Fruit fly (Drosophila melanogaster) whole organism, pupa: ENCODE results near the gene CG11583.

ENCODE experiments used
- CG12605 ChIP-seq: fragments of 200-800 bp; sonication (Bioruptor generic); IDR thresholded peaks from 2 replicates; pipeline ENCODE4 v1.3.6; 2022; ENCODE audit warnings: missing biosample characterization, missing genetic modification characterization
- CG13204 ChIP-seq: fragments of 200-800 bp; sonication (Bioruptor generic); optimal IDR thresholded peaks from 2 replicates; lab custom pipeline; 2018; ENCODE audit warnings: missing biosample characterization, mild to moderate bottlenecking, missing genetic modification characterization, moderate library complexity
- CG14655 ChIP-seq: fragments of 200-800 bp; sonication (Bioruptor generic); optimal IDR thresholded peaks from 3 replicates; lab custom pipeline; 2017; ENCODE audit warnings: mild to moderate bottlenecking, missing biosample characterization, missing genetic modification reagents, missing genetic modification characterization
- CG4496 ChIP-seq: fragments of 200-800 bp; sonication (Bioruptor generic); IDR thresholded peaks from 3 replicates; pipeline ENCODE4 v1.3.6; 2022; ENCODE audit warnings: missing biosample characterization, missing genetic modification characterization
- CG9948 ChIP-seq: fragments of 200-800 bp; sonication (Bioruptor generic); optimal IDR thresholded peaks from 2 replicates; lab custom pipeline; 2018; ENCODE audit warnings: missing biosample characterization, mild to moderate bottlenecking, missing genetic modification characterization, moderate library complexity
- D1 ChIP-seq: fragments of 200-800 bp; sonication (Bioruptor generic); optimal IDR thresholded peaks from 2 replicates; lab custom pipeline; 2018; ENCODE audit warnings: missing biosample characterization, mild to moderate bottlenecking, missing genetic modification characterization, moderate library complexity

dm6 chr3L:4269208-4269607 lies 13.4 kb downstream of the CG11583 start:
- no peak for TF ChIP-seq D1 (tag; lab: Kevin White, UChicago)
- no peak for TF ChIP-seq CG9948 (tag; lab: Kevin White, UChicago)
- no peak for TF ChIP-seq CG4496 (GFP tag; lab: Robert Waterston, UW)
- TF ChIP-seq CG13204, result no peak
- TF ChIP-seq CG12605, result no peak
- no peak for TF ChIP-seq CG14655 (GFP tag; lab: Kevin White, UChicago)
